Worm (Caenorhabditis elegans) whole organism, L3 larva: ENCODE results near the gene F12A10.1.

Experiments
- R02D3.7 ChIP-seq: fragments of 150-350 bp; optimal IDR thresholded peaks from 2 replicates; lab custom pipeline; 2014; ENCODE audit warnings: missing biosample characterization, missing genetic modification characterization
- ZK546.5 ChIP-seq: sonication (generic microtip); optimal IDR thresholded peaks from 2 replicates; lab custom pipeline; 2017; ENCODE audit warnings: missing biosample characterization, missing genetic modification characterization
- aly-2 ChIP-seq: fragments of 150-350 bp; optimal IDR thresholded peaks from 2 replicates; lab custom pipeline; 2014; ENCODE audit warnings: missing biosample characterization, missing genetic modification characterization
- ama-1 ChIP-seq: fragments of 150-350 bp; optimal IDR thresholded peaks from 2 replicates; lab custom pipeline; 2018
- ceh-28 ChIP-seq: fragments of 150-350 bp; optimal IDR thresholded peaks from 2 replicates; lab custom pipeline; 2014; ENCODE audit warnings: missing biosample characterization, missing genetic modification reagents, missing genetic modification characterization
- ceh-82 ChIP-seq: fragments of 150-350 bp; optimal IDR thresholded peaks from 2 replicates; lab custom pipeline; 2014; ENCODE audit warnings: missing biosample characterization, missing genetic modification characterization
- ceh-9 ChIP-seq: sonication (generic microtip); optimal IDR thresholded peaks from 2 replicates; lab custom pipeline; 2018; ENCODE audit warnings: missing biosample characterization, missing genetic modification characterization
- daf-12 ChIP-seq: fragments of 150-350 bp; optimal IDR thresholded peaks from 2 replicates; lab custom pipeline; 2014; ENCODE audit warnings: missing biosample characterization, missing genetic modification reagents, missing genetic modification characterization
- egl-27 ChIP-seq: sonication (generic microtip); optimal IDR thresholded peaks from 4 replicates; lab custom pipeline; 2017; ENCODE audit warnings: missing biosample characterization, missing genetic modification reagents, missing genetic modification characterization
- egl-5 ChIP-seq: fragments of 150-350 bp; optimal IDR thresholded peaks from 2 replicates; lab custom pipeline; 2017; ENCODE audit warnings: missing biosample characterization, missing genetic modification reagents, missing genetic modification characterization, inconsistent platforms
- elt-1 ChIP-seq: fragments of 150-350 bp; optimal IDR thresholded peaks from 2 replicates; lab custom pipeline; 2014; ENCODE audit warnings: missing biosample characterization, missing genetic modification characterization
- elt-2 ChIP-seq: sonication (generic microtip); optimal IDR thresholded peaks from 2 replicates; lab custom pipeline; 2016; ENCODE audit warnings: missing genetic modification reagents, mild to moderate bottlenecking, missing genetic modification characterization, missing compliant biosample characterization
- elt-3 ChIP-seq, 3 experiments: fragments of 150-350 bp in 1 of 3; sonication (generic microtip) in 2 of 3; optimal IDR thresholded peaks; 2 replicates in 2 of 3; 4 replicates in 1 of 3; lab custom pipeline; 2014 to 2017; ENCODE audit warnings: missing biosample characterization in 3 of 3, missing genetic modification characterization in 3 of 3
- eor-1 ChIP-seq, 2 experiments: fragments of 150-350 bp; optimal IDR thresholded peaks; 2 replicates each; lab custom pipeline; 2014 to 2018; ENCODE audit warnings: missing biosample characterization in 2 of 2, missing genetic modification characterization in 2 of 2
- fkh-2 ChIP-seq: fragments of 150-350 bp; optimal IDR thresholded peaks from 2 replicates; lab custom pipeline; 2014; ENCODE audit warnings: missing biosample characterization, missing genetic modification reagents, missing genetic modification characterization
- jun-1 ChIP-seq: fragments of 150-350 bp; optimal IDR thresholded peaks from 2 replicates; lab custom pipeline; 2014; ENCODE audit warnings: missing biosample characterization, missing genetic modification reagents, missing genetic modification characterization
- lin-15B ChIP-seq: fragments of 150-350 bp; optimal IDR thresholded peaks from 2 replicates; lab custom pipeline; 2014; ENCODE audit warnings: missing biosample characterization, missing genetic modification characterization
- lin-39 ChIP-seq: fragments of 150-350 bp; optimal IDR thresholded peaks from 2 replicates; lab custom pipeline; 2018; ENCODE audit warnings: missing biosample characterization, missing genetic modification reagents, missing genetic modification characterization
- lsy-12 ChIP-seq: sonication (generic microtip); optimal IDR thresholded peaks from 2 replicates; lab custom pipeline; 2016; ENCODE audit warnings: mild to moderate bottlenecking, missing genetic modification characterization, missing compliant biosample characterization
- mdl-1 ChIP-seq: fragments of 150-350 bp; optimal IDR thresholded peaks from 2 replicates; lab custom pipeline; 2014; ENCODE audit warnings: missing biosample characterization, missing genetic modification characterization
- mml-1 ChIP-seq: fragments of 150-350 bp; sonication (generic microtip); optimal IDR thresholded peaks from 3 replicates; lab custom pipeline; 2014; ENCODE audit warnings: missing biosample characterization, missing genetic modification characterization
- nfya-1 ChIP-seq: sonication (generic microtip); optimal IDR thresholded peaks from 2 replicates; lab custom pipeline; 2017; ENCODE audit warnings: missing genetic modification characterization, mild to moderate bottlenecking, missing compliant biosample characterization, antibody characterized with exemption, moderate library complexity; ENCODE audit not compliant: insufficient read depth
- nhr-11 ChIP-seq: fragments of 150-350 bp; optimal IDR thresholded peaks from 2 replicates; lab custom pipeline; 2014; ENCODE audit warnings: missing biosample characterization, missing genetic modification characterization
- nhr-12 ChIP-seq: fragments of 150-350 bp; optimal IDR thresholded peaks from 2 replicates; lab custom pipeline; 2014; ENCODE audit warnings: missing biosample characterization, missing genetic modification characterization
- nhr-23 ChIP-seq: fragments of 150-350 bp; optimal IDR thresholded peaks from 2 replicates; lab custom pipeline; 2014; ENCODE audit warnings: missing biosample characterization, missing genetic modification reagents, missing genetic modification characterization
- nhr-237 ChIP-seq: fragments of 150-350 bp; optimal IDR thresholded peaks from 2 replicates; lab custom pipeline; 2014; ENCODE audit warnings: missing biosample characterization, missing genetic modification characterization
- nhr-25 ChIP-seq: sonication (generic microtip); optimal IDR thresholded peaks from 2 replicates; lab custom pipeline; 2017; ENCODE audit warnings: missing biosample characterization, missing genetic modification characterization
- nhr-43 ChIP-seq: sonication (generic microtip); optimal IDR thresholded peaks from 2 replicates; lab custom pipeline; 2016; ENCODE audit warnings: mild to moderate bottlenecking, missing genetic modification characterization, missing compliant biosample characterization; ENCODE audit not compliant: poor library complexity, severe bottlenecking
- nhr-67 ChIP-seq: fragments of 150-350 bp; optimal IDR thresholded peaks from 2 replicates; lab custom pipeline; 2014; ENCODE audit warnings: missing biosample characterization, missing genetic modification characterization
- nhr-76 ChIP-seq: fragments of 150-350 bp; sonication (generic microtip); optimal IDR thresholded peaks from 5 replicates; lab custom pipeline; 2014; ENCODE audit warnings: missing biosample characterization, missing genetic modification characterization
- nhr-77 ChIP-seq: fragments of 150-350 bp; optimal IDR thresholded peaks from 2 replicates; lab custom pipeline; 2014; ENCODE audit warnings: missing biosample characterization, missing genetic modification characterization
- pha-4 ChIP-seq: fragments of 150-350 bp; optimal IDR thresholded peaks from 2 replicates; lab custom pipeline; 2014; ENCODE audit warnings: missing biosample characterization, missing genetic modification reagents, missing genetic modification characterization
- pqm-1 ChIP-seq: fragments of 150-350 bp; optimal IDR thresholded peaks from 2 replicates; lab custom pipeline; 2017; ENCODE audit warnings: missing biosample characterization, missing genetic modification characterization, inconsistent platforms
- sea-2 ChIP-seq: fragments of 150-350 bp; sonication (generic microtip); optimal IDR thresholded peaks from 4 replicates; lab custom pipeline; 2014; ENCODE audit warnings: missing biosample characterization, missing genetic modification reagents, missing genetic modification characterization
- skn-1 ChIP-seq: fragments of 150-350 bp; optimal IDR thresholded peaks from 2 replicates; lab custom pipeline; 2014; ENCODE audit warnings: missing biosample characterization, missing genetic modification characterization
- snpc-4 ChIP-seq: fragments of 150-350 bp; optimal IDR thresholded peaks from 2 replicates; lab custom pipeline; 2014; ENCODE audit warnings: missing biosample characterization, missing genetic modification characterization
- tbx-2 ChIP-seq: sonication (generic microtip); optimal IDR thresholded peaks from 2 replicates; lab custom pipeline; 2016; ENCODE audit warnings: mild to moderate bottlenecking, missing genetic modification characterization, missing compliant biosample characterization
- unc-39 ChIP-seq: sonication (generic microtip); optimal IDR thresholded peaks from 4 replicates; lab custom pipeline; 2017; ENCODE audit warnings: missing biosample characterization, missing genetic modification characterization
- unc-62 ChIP-seq: fragments of 150-350 bp; sonication (generic microtip); optimal IDR thresholded peaks from 4 replicates; lab custom pipeline; 2014; ENCODE audit warnings: missing biosample characterization, missing genetic modification reagents, missing genetic modification characterization
- zag-1 ChIP-seq: fragments of 150-350 bp; optimal IDR thresholded peaks from 2 replicates; lab custom pipeline; 2014; ENCODE audit warnings: missing biosample characterization, missing genetic modification characterization
- ztf-11 ChIP-seq: fragments of 150-350 bp; optimal IDR thresholded peaks from 2 replicates; lab custom pipeline; 2014; ENCODE audit warnings: missing biosample characterization, missing genetic modification characterization
- ztf-4 ChIP-seq: fragments of 150-350 bp; optimal IDR thresholded peaks from 2 replicates; lab custom pipeline; 2014; ENCODE audit warnings: missing biosample characterization, missing genetic modification characterization

The F12A10.1 gene

ce11 chrII:5543476-5544144 is 47.3 kb downstream of the F12A10.1 start (continued):
- peak; percentile 67 for TF ChIP-seq daf-12 (tag; lab: Kevin White, UChicago)
- TF ChIP-seq nhr-43 (tag; lab: Kevin White, UChicago), result peak; percentile 95
- peak; percentile 95 for TF ChIP-seq skn-1
- peak; percentile 88 for TF ChIP-seq aly-2 (tag; lab: Kevin White, UChicago)
- peak; percentile 93 for TF ChIP-seq zag-1 (tag; lab: Kevin White, UChicago)
- peak; percentile 81 for TF ChIP-seq unc-62
- no peak for TF ChIP-seq sea-2 (GFP tag; lab: Kevin White, UChicago)
- peak; percentile 95 for TF ChIP-seq ceh-82
- TF ChIP-seq lsy-12 (tag; lab: Kevin White, UChicago), result peak; percentile 98
- TF ChIP-seq nhr-11 (tag; lab: Kevin White, UChicago), result peak; percentile 95
- peak in 1 of 2 experiments; percentile 71 for TF ChIP-seq eor-1 (tag; optimal IDR thresholded peaks at IDR 0.05; lab: Kevin White, UChicago)

- TF ChIP-seq daf-12 (tag; lab: Kevin White, UChicago) (no peak), nhr-23 (tag; lab: Kevin White, UChicago) (peak; percentile 55), elt-1 (no peak), elt-3 (tag; optimal IDR thresholded peaks at IDR 0.05; lab: Kevin White, UChicago) (no peak), zag-1 (tag; lab: Kevin White, UChicago) (no peak), ztf-11 (no peak), R02D3.7 (tag; lab: Kevin White, UChicago) (no peak), pqm-1 (tag; lab: Kevin White, UChicago) (peak; percentile 31), tbx-2 (tag; lab: Kevin White, UChicago) (no peak), ZK546.5 (no peak), nhr-76 (tag; lab: Kevin White, UChicago) (no peak), nfya-1 (peak; percentile 80), mdl-1 (tag; lab: Kevin White, UChicago) (no peak), lsy-12 (tag; lab: Kevin White, UChicago) (no peak), nhr-67 (tag; lab: Kevin White, UChicago) (no peak), nhr-12 (no peak), lin-15B (tag; lab: Kevin White, UChicago) (peak; percentile 26), fkh-2 (tag; lab: Kevin White, UChicago) (no peak), ceh-82 (no peak), jun-1 (tag; lab: Kevin White, UChicago) (peak; percentile 41), pha-4 (peak; percentile 81), skn-1 (peak; percentile 57), nhr-25 (tag; lab: Kevin White, UChicago) (peak; percentile 60), mml-1 (no peak), egl-27 (tag; lab: Kevin White, UChicago) (no peak), nhr-237 (no peak), ama-1 (peak; percentile 99), egl-5 (tag; lab: Kevin White, UChicago) (peak; percentile 60), elt-2 (tag; lab: Kevin White, UChicago) (peak; percentile 84), unc-62 (peak; percentile 51), snpc-4 (peak; percentile 99), lin-39 (tag; lab: Kevin White, UChicago) (peak; percentile 72), nhr-77 (no peak), ceh-28 (tag; lab: Kevin White, UChicago) (peak; percentile 58), ceh-9 (no peak), eor-1 (tag; optimal IDR thresholded peaks at IDR 0.05; lab: Kevin White, UChicago) (no peak), nhr-11 (tag; lab: Kevin White, UChicago) (no peak), nhr-43 (tag; lab: Kevin White, UChicago) (peak; percentile 63), unc-39 (no peak)
Observed at ce11 chrII:5544145-5544515, 47.8 kb downstream of the F12A10.1 start.

- no peak for TF ChIP-seq ZK546.5
- TF ChIP-seq nhr-77, result no peak
- TF ChIP-seq unc-62, result no peak
- no peak for TF ChIP-seq daf-12 (tag; lab: Kevin White, UChicago)
- TF ChIP-seq pha-4, result no peak
- no peak for TF ChIP-seq nhr-76 (tag; lab: Kevin White, UChicago)
- TF ChIP-seq eor-1 (tag; optimal IDR thresholded peaks at IDR 0.05; lab: Kevin White, UChicago), result no peak
- TF ChIP-seq ztf-4, result no peak
- TF ChIP-seq elt-1, result no peak
- no peak for TF ChIP-seq nhr-11 (tag; lab: Kevin White, UChicago)
- TF ChIP-seq pqm-1 (tag; lab: Kevin White, UChicago), result no peak
- TF ChIP-seq lin-39 (tag; lab: Kevin White, UChicago), result no peak
- TF ChIP-seq, all 47 proteins: peak for 0
Observed at ce11 chrII:5544764-5545163, 48.4 kb downstream of the F12A10.1 start, which contains the start of gene ins-13. Gene ins-13 (minus strand): TSS chrII:5544864.
